Fruit fly (Drosophila melanogaster) whole organism: ENCODE data around the gene CG14323.

ENCODE experiments used
- CG8478 ChIP-seq: fragments of >200 bp; optimal IDR thresholded peaks from 2 replicates; lab custom pipeline; 2018; ENCODE audit warnings: inconsistent platforms
- Dll ChIP-seq: fragments of >200 bp; optimal IDR thresholded peaks from 2 replicates; lab custom pipeline; 2017

- TF ChIP-seq Dll (lab: Kevin White, UChicago), result no peak
- TF ChIP-seq CG8478 (lab: Kevin White, UChicago), result no peak
Measured at dm6 chr3R:17613549-17613948, 8.4 kb downstream of the CG14323 start, which contains the start of gene CG14327.
